Worm (Caenorhabditis elegans): ENCODE measurements around the gene pax-3.

DNA sequence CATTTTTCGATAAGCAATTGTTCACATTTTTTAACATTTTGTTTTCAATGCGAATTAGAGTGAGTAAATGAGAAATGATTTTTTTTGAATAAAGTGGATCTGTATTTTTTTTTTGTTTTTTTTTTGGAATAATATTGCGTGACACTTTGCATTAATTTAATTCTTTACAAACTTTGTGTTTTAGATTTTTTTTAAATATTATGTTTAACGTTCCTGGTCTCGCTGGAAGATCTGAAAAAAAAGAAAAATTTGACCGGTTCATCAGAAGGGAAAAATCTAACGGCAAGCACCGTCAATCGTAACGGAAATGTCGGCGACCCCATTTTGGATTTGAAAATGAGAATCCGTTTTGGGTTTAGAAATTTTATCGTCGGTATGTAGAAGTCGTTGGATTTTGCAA, 43.0 kb downstream of the pax-3 start, which contains the start of gene cdc-25.4:
- TF ChIP-seq jun-1 (tag; optimal IDR thresholded peaks at IDR 0.05) (no peak), nhr-11 (tag; optimal IDR thresholded peaks at IDR 0.05) (no peak), nhr-237 (tag; optimal IDR thresholded peaks at IDR 0.05) (no peak), T26A8.4 (GFP tag; IDR thresholded peaks at IDR 0.05) (no peak), ztf-7 (tag; optimal IDR thresholded peaks at IDR 0.05) (no peak), daf-16 (GFP tag; optimal IDR thresholded peaks at IDR 0.05) (no peak), daf-16 (tag; optimal IDR thresholded peaks at IDR 0.05) (no peak), dve-1 (tag; optimal IDR thresholded peaks at IDR 0.05; ENCODE audit: insufficient read depth) (no peak), zip-2 (tag; optimal IDR thresholded peaks at IDR 0.05) (no peak), unc-130 (GFP tag; optimal IDR thresholded peaks at IDR 0.05) (no peak), nhr-42 (GFP tag; IDR thresholded peaks at IDR 0.05) (no peak), ama-1 (optimal IDR thresholded peaks at IDR 0.05) (no peak)

Data from whole organism, L4 larva.